Worm (Caenorhabditis elegans) whole organism, L4 larva: ENCODE measurements around the gene nsun-1.

ENCODE experiments used
- F37D6.2 ChIP-seq: sonication (generic microtip); optimal IDR thresholded peaks from 2 replicates; lab custom pipeline; 2016; ENCODE audit warnings: mild to moderate bottlenecking, missing genetic modification characterization, missing compliant biosample characterization
- T20F7.1 ChIP-seq: fragments of 200-800 bp; sonication (Bioruptor generic); optimal IDR thresholded peaks from 2 replicates; lab custom pipeline; 2018; ENCODE audit warnings: mild to moderate bottlenecking, missing genetic modification characterization, missing compliant biosample characterization
- Y5F2A.4 ChIP-seq: fragments of 200-800 bp; sonication (Bioruptor generic); optimal IDR thresholded peaks from 2 replicates; lab custom pipeline; 2018; ENCODE audit warnings: mild to moderate bottlenecking, missing genetic modification characterization, missing compliant biosample characterization
- Y75B8A.6 ChIP-seq: fragments of 200-800 bp; sonication (Bioruptor generic); IDR thresholded peaks from 2 replicates; pipeline ENCODE4 v1.3.6; 2022; ENCODE audit warnings: missing genetic modification reagents, missing genetic modification characterization, missing compliant biosample characterization
- ama-1 ChIP-seq: fragments of 150-350 bp; optimal IDR thresholded peaks from 2 replicates; lab custom pipeline; 2014; ENCODE audit warnings: inconsistent platforms, mixed read lengths
- arid-1 ChIP-seq: fragments of 200-800 bp; sonication (Bioruptor generic); conservative IDR thresholded peaks from 2 replicates; pipeline ENCODE4 v1.3.6; 2022; ENCODE audit warnings: missing genetic modification reagents, missing genetic modification characterization, missing compliant biosample characterization
- ceh-32 ChIP-seq: sonication (generic microtip); optimal IDR thresholded peaks from 2 replicates; lab custom pipeline; 2016; ENCODE audit warnings: mild to moderate bottlenecking, missing genetic modification characterization, missing compliant biosample characterization; ENCODE audit not compliant: poor library complexity
- ceh-62 ChIP-seq: sonication (generic microtip); optimal IDR thresholded peaks from 2 replicates; lab custom pipeline; 2017; ENCODE audit warnings: missing biosample characterization, missing genetic modification characterization
- cey-2 ChIP-seq: sonication (generic microtip); optimal IDR thresholded peaks from 3 replicates; lab custom pipeline; 2017; ENCODE audit warnings: missing genetic modification characterization, mild to moderate bottlenecking, missing compliant biosample characterization, antibody characterized with exemption, borderline replicate concordance; ENCODE audit not compliant: insufficient read depth
- daf-16 ChIP-seq, 3 experiments: sonication (generic microtip); optimal IDR thresholded peaks; 2 replicates each; lab custom pipeline; 2016 to 2017; ENCODE audit warnings: missing genetic modification characterization in 3 of 3, missing genetic modification reagents in 3 of 3, mild to moderate bottlenecking in 2 of 3, missing compliant biosample characterization in 2 of 3, missing biosample characterization in 1 of 3, moderate library complexity in 1 of 3
- daf-19 ChIP-seq: fragments of 200-800 bp; sonication (Bioruptor generic); conservative IDR thresholded peaks from 2 replicates; pipeline ENCODE4 v1.3.6; 2022; ENCODE audit warnings: missing genetic modification characterization, missing compliant biosample characterization
- daf-8 ChIP-seq: fragments of 200-800 bp; sonication (Bioruptor generic); IDR thresholded peaks from 2 replicates; pipeline ENCODE4 v1.3.6; 2022; ENCODE audit warnings: missing genetic modification characterization, missing compliant biosample characterization
- dmd-9 ChIP-seq: fragments of 200-800 bp; sonication (Bioruptor generic); IDR thresholded peaks from 2 replicates; pipeline ENCODE4 v1.3.6; 2022; ENCODE audit warnings: missing genetic modification reagents, missing genetic modification characterization, missing compliant biosample characterization
- dve-1 ChIP-seq: sonication (generic microtip); optimal IDR thresholded peaks from 2 replicates; lab custom pipeline; 2017; ENCODE audit warnings: antibody characterized with exemption, mild to moderate bottlenecking, missing genetic modification characterization, missing compliant biosample characterization; ENCODE audit not compliant: insufficient read depth
- fkh-10 ChIP-seq: fragments of 150-350 bp; optimal IDR thresholded peaks from 2 replicates; lab custom pipeline; 2014; ENCODE audit warnings: missing biosample characterization, missing genetic modification reagents, missing genetic modification characterization
- lin-13 ChIP-seq: fragments of 150-350 bp; optimal IDR thresholded peaks from 2 replicates; lab custom pipeline; 2014; ENCODE audit warnings: missing biosample characterization, missing genetic modification reagents, missing genetic modification characterization
- lsy-2 ChIP-seq, 2 experiments: fragments of 150-350 bp in 1 of 2; sonication (generic microtip) in 1 of 2; optimal IDR thresholded peaks; 2 replicates each; lab custom pipeline; 2014 to 2017; ENCODE audit warnings: missing biosample characterization in 2 of 2, missing genetic modification characterization in 2 of 2
- madf-9 ChIP-seq: fragments of 200-800 bp; sonication (Bioruptor generic); conservative IDR thresholded peaks from 2 replicates; pipeline ENCODE4 v1.3.6; 2022; ENCODE audit warnings: missing genetic modification reagents, missing genetic modification characterization, missing compliant biosample characterization
- nhr-25 ChIP-seq: sonication (generic microtip); optimal IDR thresholded peaks from 2 replicates; lab custom pipeline; 2017; ENCODE audit warnings: missing genetic modification characterization, mild to moderate bottlenecking, missing compliant biosample characterization, antibody characterized with exemption, moderate library complexity, borderline replicate concordance; ENCODE audit not compliant: insufficient read depth
- nhr-41 ChIP-seq: fragments of 200-800 bp; sonication (Bioruptor generic); IDR thresholded peaks from 2 replicates; pipeline ENCODE4 v1.3.6; 2022; ENCODE audit warnings: missing genetic modification reagents, missing genetic modification characterization, missing compliant biosample characterization
- nhr-77 ChIP-seq: fragments of 150-350 bp; optimal IDR thresholded peaks from 2 replicates; lab custom pipeline; 2014; ENCODE audit warnings: missing biosample characterization, missing genetic modification characterization
- php-3 ChIP-seq: fragments of 200-800 bp; sonication (Bioruptor generic); IDR thresholded peaks from 2 replicates; pipeline ENCODE4 v1.3.6; 2022; ENCODE audit warnings: missing genetic modification reagents, missing genetic modification characterization, missing compliant biosample characterization
- spr-1 ChIP-seq: sonication (generic microtip); optimal IDR thresholded peaks from 2 replicates; lab custom pipeline; 2016; ENCODE audit warnings: mild to moderate bottlenecking, missing genetic modification characterization, missing compliant biosample characterization
- tra-1 ChIP-seq: fragments of 200-800 bp; sonication (Bioruptor generic); IDR thresholded peaks from 2 replicates; pipeline ENCODE4 v1.3.6; 2022; ENCODE audit warnings: missing genetic modification reagents, missing genetic modification characterization, missing compliant biosample characterization
- unc-130 ChIP-seq: sonication (generic microtip); optimal IDR thresholded peaks from 2 replicates; lab custom pipeline; 2016; ENCODE audit warnings: missing genetic modification reagents, missing genetic modification characterization, missing compliant biosample characterization
- unc-39 ChIP-seq: sonication (generic microtip); optimal IDR thresholded peaks from 2 replicates; lab custom pipeline; 2017; ENCODE audit warnings: missing biosample characterization, missing genetic modification characterization
- unc-62 ChIP-seq, 3 experiments: fragments of 150-350 bp in 1 of 3; sonication (generic microtip); optimal IDR thresholded peaks in 2 of 3; peaks in 1 of 3; 1 replicate in 1 of 3; 2 replicates in 2 of 3; lab custom pipeline; 2014 to 2017; ENCODE audit warnings: missing biosample characterization in 3 of 3, missing genetic modification characterization in 3 of 3, missing genetic modification reagents in 3 of 3, missing genotype in 1 of 3
- zag-1 ChIP-seq: fragments of 150-350 bp; optimal IDR thresholded peaks from 2 replicates; lab custom pipeline; 2014; ENCODE audit warnings: missing biosample characterization, missing genetic modification characterization
- zfp-2 ChIP-seq: sonication (generic microtip); optimal IDR thresholded peaks from 2 replicates; lab custom pipeline; 2016; ENCODE audit warnings: mild to moderate bottlenecking, missing genetic modification characterization, missing compliant biosample characterization
- zip-11 ChIP-seq: fragments of 200-800 bp; sonication (Bioruptor generic); IDR thresholded peaks from 2 replicates; pipeline ENCODE4 v1.3.6; 2022; ENCODE audit warnings: missing genetic modification characterization, missing compliant biosample characterization
- ztf-7 ChIP-seq: fragments of 150-350 bp; optimal IDR thresholded peaks from 2 replicates; lab custom pipeline; 2014; ENCODE audit warnings: missing biosample characterization, missing genetic modification characterization

Gene nsun-1

DNA sequence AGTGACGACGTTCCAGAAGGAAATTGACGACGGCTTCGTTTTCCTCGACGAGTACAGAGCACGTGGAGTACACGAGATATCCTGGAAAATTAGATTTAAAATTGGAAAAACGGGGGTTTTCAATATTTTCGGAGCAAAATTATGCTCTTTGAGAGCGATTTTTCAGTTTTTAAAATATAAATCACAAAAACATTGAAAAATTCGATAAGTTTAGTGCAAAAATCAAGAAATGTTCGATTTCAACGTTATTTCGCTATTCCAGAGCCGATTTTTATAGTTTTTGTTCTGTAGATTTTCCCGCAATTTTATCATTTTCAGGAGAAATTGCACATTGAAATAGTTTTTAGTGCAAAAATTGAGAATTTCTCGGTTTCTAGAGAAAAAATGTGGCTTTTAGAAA, 2.5 kb downstream of the nsun-1 start, which contains the start of gene W07E6.5:
Gene W07E6.5, plus strand, starts transcription at position 301 of the 400 bp plus-strand sequence.
- TF ChIP-seq cey-2 (tag; lab: Kevin White, UChicago) (no peak), zag-1 (tag; lab: Kevin White, UChicago) (no peak), ama-1 (lab: Kevin White, UChicago) (no peak), unc-39 (tag; lab: Kevin White, UChicago) (no peak), arid-1 (no peak), zfp-2 (no peak), madf-9 (GFP tag; lab: Robert Waterston, UW) (no peak), ztf-7 (no peak), Y75B8A.6 (GFP tag; lab: Robert Waterston, UW) (no peak), T20F7.1 (GFP tag; lab: Kevin White, UChicago) (no peak), nhr-25 (tag; lab: Kevin White, UChicago) (no peak), daf-16 (GFP tag; optimal IDR thresholded peaks at IDR 0.05; lab: Kevin White, UChicago) (no peak), daf-16 (tag; optimal IDR thresholded peaks at IDR 0.05; lab: Kevin White, UChicago) (no peak)

ce11 chrII:470375-470774, 5.4 kb downstream of the nsun-1 start, which contains the start of gene tomm-22:
TSS of gene tomm-22 (minus strand) at chrII:470475.
- TF ChIP-seq zfp-2 (no peak), spr-1 (no peak), nhr-41 (GFP tag; lab: Robert Waterston, UW) (no peak), tra-1 (no peak), nhr-77 (no peak), unc-130 (no peak), ceh-32 (tag; lab: Kevin White, UChicago) (no peak), fkh-10 (no peak), dmd-9 (GFP tag; lab: Robert Waterston, UW) (no peak), lin-13 (no peak)

DNA sequence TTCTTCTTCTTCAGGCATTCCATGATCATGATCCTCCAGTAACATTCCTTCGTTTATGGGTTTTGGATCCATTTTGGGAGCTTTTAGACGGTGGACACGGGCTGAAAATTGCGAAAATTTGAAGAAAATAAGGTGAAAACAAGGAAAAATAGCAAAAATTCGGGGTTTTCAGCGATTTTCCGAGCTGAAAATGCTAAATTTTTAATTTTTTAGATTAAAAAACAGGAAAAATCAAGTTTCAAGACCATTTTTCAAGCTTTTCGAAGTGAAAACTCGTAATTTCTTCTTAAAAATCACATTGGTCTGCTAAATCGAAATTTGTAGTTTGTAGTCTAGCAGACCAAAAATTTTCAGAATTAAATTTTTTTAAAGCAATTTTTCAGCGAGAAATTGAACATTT, 8.5 kb downstream of the nsun-1 start, which contains the start of gene nfyb-1:
Gene nfyb-1, minus strand, starts transcription at position 101 of the 400 bp plus-strand sequence.
- no peak for TF ChIP-seq daf-8 (GFP tag; lab: Robert Waterston, UW)
- no peak for TF ChIP-seq Y5F2A.4 (GFP tag; lab: Kevin White, UChicago)
- no peak for TF ChIP-seq ceh-62 (tag; lab: Kevin White, UChicago)
- peak in 1 of 2 experiments; percentile 20 for TF ChIP-seq unc-62 (GFP tag; optimal IDR thresholded peaks at IDR 0.05 in 1 of 2; lab: Kevin White, UChicago)
- TF ChIP-seq unc-62 (tag; optimal IDR thresholded peaks at IDR 0.05; lab: Kevin White, UChicago), result no peak

ce11 chrII:461297-461696, 14.4 kb downstream of the nsun-1 start:
- no peak for TF ChIP-seq zip-11 (GFP tag; lab: Robert Waterston, UW)
- no peak for TF ChIP-seq Y75B8A.6 (GFP tag; lab: Robert Waterston, UW)
- no peak for TF ChIP-seq dve-1 (tag; lab: Kevin White, UChicago)
- TF ChIP-seq lsy-2 (tag; optimal IDR thresholded peaks at IDR 0.05; lab: Kevin White, UChicago), result peak in 1 of 2 experiments; percentile 58

- TF ChIP-seq php-3 (no peak), unc-62 (GFP tag; optimal IDR thresholded peaks at IDR 0.05 in 1 of 2; lab: Kevin White, UChicago) (peak in 1 of 2 experiments; percentile 73), unc-62 (tag; optimal IDR thresholded peaks at IDR 0.05; lab: Kevin White, UChicago) (no peak)
- TF ChIP-seq, all 104 proteins: peak for 1
Observed at ce11 chrII:460835-461234, 14.9 kb downstream of the nsun-1 start, which contains the start of gene W10D9.3. TSS of gene W10D9.3 (minus strand) at chrII:460935.

DNA sequence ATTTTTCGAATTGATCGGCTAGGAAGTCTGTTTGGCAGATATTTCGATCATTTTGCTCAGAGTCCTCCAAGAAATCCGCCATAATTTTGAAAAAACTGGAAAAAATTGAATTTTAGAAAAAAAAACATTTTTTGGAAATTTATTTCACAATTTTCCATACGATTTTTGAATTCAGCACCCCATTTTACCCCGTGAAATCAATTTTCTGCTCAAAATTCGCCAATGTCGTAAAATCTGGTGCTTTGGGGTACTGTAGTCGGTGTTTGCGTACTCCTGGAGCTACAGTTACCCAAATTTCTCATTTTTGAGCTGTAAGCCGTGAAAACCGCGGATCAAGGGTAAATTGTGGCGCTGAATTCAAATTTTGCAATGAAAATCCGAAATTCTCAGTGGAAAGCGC, 17.9 kb downstream of the nsun-1 start, which contains the start of gene gvd-1:
Gene gvd-1, minus strand, starts transcription at position 101 of the 400 bp plus-strand sequence.
- TF ChIP-seq nhr-25 (tag; lab: Kevin White, UChicago) (no peak), daf-19 (GFP tag; lab: Robert Waterston, UW) (no peak), lin-13 (no peak), F37D6.2 (tag; lab: Kevin White, UChicago) (no peak)
